Worm (Caenorhabditis elegans): Measurements from ENCODE around the gene spig-7.

spig-7 gene

DNA sequence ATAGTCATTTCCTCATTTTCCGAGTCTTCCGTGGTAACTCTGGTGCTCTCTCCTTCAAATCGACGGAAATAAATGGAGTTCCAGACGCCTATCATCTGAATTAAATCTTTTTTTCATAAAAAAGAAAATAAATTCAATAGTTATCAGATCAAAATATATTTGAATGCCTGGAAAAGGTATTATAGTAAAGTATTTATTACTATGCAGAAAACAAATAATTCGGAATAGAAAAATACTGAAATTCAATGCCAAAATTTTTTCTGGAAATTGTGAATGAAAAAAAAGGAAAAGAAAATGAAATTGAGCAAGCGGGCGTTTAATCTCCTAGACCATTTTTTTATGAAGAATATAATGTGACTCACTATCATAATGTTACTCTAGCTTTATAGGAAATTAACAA, 3.1 kb upstream of the spig-7 start, which contains the start of gene C38C3.6:
TSS of gene C38C3.6 (minus strand) at position 101 of the 400 bp plus-strand sequence.
- TF ChIP-seq Y67H2A.10 (GFP tag; conservative IDR thresholded peaks at IDR 0.05) (no peak), hmg-1.2 (GFP tag; IDR thresholded peaks at IDR 0.05) (no peak), F22D6.2 (tag; optimal IDR thresholded peaks at IDR 0.05) (no peak), egl-44 (GFP tag; IDR thresholded peaks at IDR 0.05) (no peak), hsf-1 (GFP tag; IDR thresholded peaks at IDR 0.05) (no peak), rcor-1 (GFP tag; IDR thresholded peaks at IDR 0.05) (no peak), fkh-3 (tag; optimal IDR thresholded peaks at IDR 0.05) (no peak), Y53F4B.3 (GFP tag; IDR thresholded peaks at IDR 0.05) (no peak), unc-130 (GFP tag; optimal IDR thresholded peaks at IDR 0.05) (no peak), F55B11.4 (tag; optimal IDR thresholded peaks at IDR 0.05; ENCODE audit: borderline replicate concordance, insufficient read depth) (no peak), let-607 (tag; optimal IDR thresholded peaks at IDR 0.05) (no peak), C17E4.6 (GFP tag; IDR thresholded peaks at IDR 0.05) (no peak), somi-1 (GFP tag; optimal IDR thresholded peaks at IDR 0.05) (no peak), cebp-1 (GFP tag; IDR thresholded peaks at IDR 0.05) (no peak), cebp-1 (tag; optimal IDR thresholded peaks at IDR 0.05) (no peak), akir-1 (GFP tag; optimal IDR thresholded peaks at IDR 0.05) (no peak)

DNA sequence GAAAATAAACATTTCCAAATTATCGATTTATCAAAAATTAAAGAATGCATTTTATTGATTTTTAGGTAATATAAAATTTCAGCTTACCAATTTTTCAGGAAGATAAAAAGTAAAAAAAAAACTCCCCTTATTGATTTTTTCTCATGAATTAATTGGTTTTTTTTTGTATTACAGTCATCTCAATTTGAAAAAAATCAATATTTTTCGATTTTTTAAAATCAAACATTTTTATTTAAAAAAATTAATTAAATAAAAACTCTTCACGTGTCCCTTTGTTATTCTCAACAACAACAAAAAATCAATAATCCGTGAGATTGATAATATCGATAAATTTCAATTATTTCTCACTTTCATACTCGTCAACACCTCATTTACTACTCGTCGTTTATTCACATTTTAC, 765 bp downstream of the spig-7 start, which contains the start of gene C38C3.3:
TSS of gene C38C3.3 (plus strand) at position 301 of the 400 bp plus-strand sequence.
- TF ChIP-seq rcor-1 (GFP tag; IDR thresholded peaks at IDR 0.05), result no peak
- no peak for TF ChIP-seq sdz-38 (tag; optimal IDR thresholded peaks at IDR 0.05)
- no peak for TF ChIP-seq K11D2.4 (GFP tag; IDR thresholded peaks at IDR 0.05)
- no peak for TF ChIP-seq madf-6 (GFP tag; IDR thresholded peaks at IDR 0.05)
- TF ChIP-seq ceh-79 (tag; optimal IDR thresholded peaks at IDR 0.05), result no peak
- TF ChIP-seq ztf-3 (GFP tag; optimal IDR thresholded peaks at IDR 0.05), result no peak
- no peak for TF ChIP-seq nfyb-1 (GFP tag; IDR thresholded peaks at IDR 0.05)
- TF ChIP-seq let-607 (tag; optimal IDR thresholded peaks at IDR 0.05), result no peak
- no peak for TF ChIP-seq him-1 (tag; optimal IDR thresholded peaks at IDR 0.05)
- no peak for TF ChIP-seq zim-3 (tag; optimal IDR thresholded peaks at IDR 0.05)
- no peak for TF ChIP-seq B0035.1 (tag; optimal IDR thresholded peaks at IDR 0.05)
- no peak for TF ChIP-seq attf-6 (GFP tag; IDR thresholded peaks at IDR 0.05)
- TF ChIP-seq somi-1 (GFP tag; optimal IDR thresholded peaks at IDR 0.05), result no peak
- TF ChIP-seq chd-7 (tag; optimal IDR thresholded peaks at IDR 0.05), result no peak
- no peak for TF ChIP-seq ztf-18 (tag; optimal IDR thresholded peaks at IDR 0.05)

DNA sequence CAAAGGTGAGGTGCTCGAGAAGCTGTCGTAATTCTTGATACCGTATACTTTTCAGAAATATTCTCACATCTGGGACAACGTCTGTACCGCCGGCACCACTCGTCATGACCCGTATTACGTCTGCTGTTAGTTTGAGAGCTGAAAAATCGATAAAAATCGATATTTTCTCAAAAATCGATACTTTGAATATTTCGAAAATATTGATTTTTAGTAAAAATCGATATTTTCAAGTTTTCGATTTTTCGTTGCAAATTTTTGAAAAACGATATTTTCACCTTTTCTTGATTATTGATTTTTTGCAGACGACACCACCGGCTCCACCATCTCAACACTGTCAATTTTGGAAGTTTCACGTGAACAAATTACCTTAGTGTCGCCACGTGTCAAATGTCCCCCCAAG, 1.2 kb downstream of the spig-7 start:
- TF ChIP-seq Y56A3A.18 (GFP tag; IDR thresholded peaks at IDR 0.05) (no peak), T07F8.4 (tag; optimal IDR thresholded peaks at IDR 0.05) (no peak)

DNA sequence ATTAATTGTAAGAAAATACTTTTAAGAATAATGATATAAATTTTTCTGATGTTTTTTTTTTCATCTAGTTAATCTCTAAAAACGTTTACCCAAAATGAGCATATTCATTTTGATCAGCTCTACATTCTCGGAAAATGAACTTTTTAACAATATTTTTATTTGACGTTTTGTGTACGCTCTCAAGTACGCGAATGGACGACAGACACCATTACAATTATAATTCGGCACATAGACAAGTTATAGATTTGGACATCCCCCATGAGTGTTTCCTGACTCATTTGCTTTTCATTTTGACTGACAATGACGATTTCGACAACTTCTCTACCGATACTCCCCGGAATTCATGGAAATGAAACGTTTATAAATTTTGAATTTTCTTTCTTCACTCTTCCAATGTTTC, 4.6 kb downstream of the spig-7 start, which contains the start of gene sru-27:
TSS of gene sru-27 (plus strand) at position 301 of the 400 bp plus-strand sequence.
- TF ChIP-seq ceh-79 (tag; optimal IDR thresholded peaks at IDR 0.05) (no peak), ceh-91 (GFP tag; IDR thresholded peaks at IDR 0.05) (no peak), C17E4.6 (GFP tag; IDR thresholded peaks at IDR 0.05) (no peak)

DNA sequence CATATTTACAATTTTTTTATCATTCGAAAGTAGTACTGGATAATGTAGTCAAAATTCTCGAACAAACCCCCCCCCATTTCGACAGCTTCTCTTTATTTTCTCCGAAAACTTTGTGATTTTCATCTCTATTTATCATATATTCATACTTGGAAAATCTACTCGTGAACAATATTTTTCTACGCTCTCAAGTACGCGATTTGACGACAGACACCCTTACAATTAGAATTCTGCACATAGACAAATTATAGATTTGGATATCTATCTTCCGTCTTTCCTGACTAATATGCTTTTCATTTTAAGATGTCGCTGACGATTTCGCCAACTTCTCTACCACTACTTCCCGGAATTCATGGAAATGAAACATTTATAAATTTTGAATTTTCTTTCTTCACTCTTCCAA, 11.4 kb downstream of the spig-7 start, which contains the start of gene sru-28:
TSS of gene sru-28 (plus strand) at position 301 of the 400 bp plus-strand sequence.
- TF ChIP-seq snpc-3.4 (tag; optimal IDR thresholded peaks at IDR 0.05), result no peak
- TF ChIP-seq cebp-1 (GFP tag; IDR thresholded peaks at IDR 0.05), result no peak
- TF ChIP-seq cebp-1 (tag; optimal IDR thresholded peaks at IDR 0.05), result no peak
- TF ChIP-seq nfya-1 (tag; optimal IDR thresholded peaks at IDR 0.05; ENCODE audit: borderline replicate concordance, insufficient read depth), result no peak

All from whole organism, young adult.